Worm (Caenorhabditis elegans) whole organism, L2 larva: ENCODE measurements around the gene F44G4.1.

Experiments
- C34F6.9 ChIP-seq: fragments of 150-350 bp; optimal IDR thresholded peaks from 2 replicates; lab custom pipeline; 2014; ENCODE audit warnings: missing biosample characterization, missing genetic modification characterization
- R02D3.7 ChIP-seq: fragments of 150-350 bp; optimal IDR thresholded peaks from 2 replicates; lab custom pipeline; 2014; ENCODE audit warnings: missing biosample characterization, missing genetic modification characterization
- ZK546.5 ChIP-seq: sonication (generic microtip); optimal IDR thresholded peaks from 2 replicates; lab custom pipeline; 2017; ENCODE audit warnings: missing biosample characterization, missing genetic modification characterization
- alr-1 ChIP-seq: fragments of 150-350 bp; optimal IDR thresholded peaks from 2 replicates; lab custom pipeline; 2014; ENCODE audit warnings: missing biosample characterization, missing genetic modification characterization
- ama-1 ChIP-seq: fragments of 150-350 bp; optimal IDR thresholded peaks from 2 replicates; lab custom pipeline; 2018; ENCODE audit warnings: inconsistent platforms
- blmp-1 ChIP-seq: sonication (generic microtip); optimal IDR thresholded peaks from 2 replicates; lab custom pipeline; 2017; ENCODE audit warnings: missing genetic modification characterization, mild to moderate bottlenecking, missing compliant biosample characterization, antibody characterized with exemption, moderate library complexity; ENCODE audit not compliant: insufficient read depth
- ceh-82 ChIP-seq: fragments of 150-350 bp; optimal IDR thresholded peaks from 2 replicates; lab custom pipeline; 2014; ENCODE audit warnings: missing biosample characterization, missing genetic modification characterization
- dmd-4 ChIP-seq: sonication (generic microtip); optimal IDR thresholded peaks from 2 replicates; lab custom pipeline; 2017; ENCODE audit warnings: missing biosample characterization, missing genetic modification characterization
- egl-27 ChIP-seq: sonication (generic microtip); optimal IDR thresholded peaks from 3 replicates; lab custom pipeline; 2017; ENCODE audit warnings: missing biosample characterization, missing genetic modification reagents, missing genetic modification characterization
- elt-1 ChIP-seq: fragments of 150-350 bp; optimal IDR thresholded peaks from 2 replicates; lab custom pipeline; 2014; ENCODE audit warnings: missing biosample characterization, missing genetic modification characterization
- elt-3 ChIP-seq: sonication (generic microtip); optimal IDR thresholded peaks from 2 replicates; lab custom pipeline; 2017; ENCODE audit warnings: missing biosample characterization, missing genetic modification characterization
- fos-1 ChIP-seq: fragments of 150-350 bp; optimal IDR thresholded peaks from 2 replicates; lab custom pipeline; 2014; ENCODE audit warnings: missing biosample characterization, missing genetic modification characterization
- lin-11 ChIP-seq: fragments of 150-350 bp; sonication (generic microtip); optimal IDR thresholded peaks from 2 replicates; lab custom pipeline; 2014; ENCODE audit warnings: missing biosample characterization, missing genetic modification characterization, inconsistent platforms, mixed read lengths
- lin-13 ChIP-seq: fragments of 150-350 bp; optimal IDR thresholded peaks from 2 replicates; lab custom pipeline; 2014; ENCODE audit warnings: missing biosample characterization, missing genetic modification reagents, missing genetic modification characterization
- lin-39 ChIP-seq: fragments of 150-350 bp; optimal IDR thresholded peaks from 2 replicates; lab custom pipeline; 2014; ENCODE audit warnings: missing biosample characterization, missing genetic modification reagents, missing genetic modification characterization
- lsy-2 ChIP-seq, 2 experiments: fragments of 150-350 bp in 1 of 2; sonication (generic microtip) in 1 of 2; optimal IDR thresholded peaks; 2 replicates each; lab custom pipeline; 2014 to 2017; ENCODE audit warnings: missing biosample characterization in 2 of 2, missing genetic modification characterization in 2 of 2
- mab-5 ChIP-seq: fragments of 150-350 bp; optimal IDR thresholded peaks from 2 replicates; lab custom pipeline; 2014; ENCODE audit warnings: missing biosample characterization, missing genetic modification characterization
- mdl-1 ChIP-seq, 2 experiments: fragments of 150-350 bp in 1 of 2; sonication (generic microtip) in 1 of 2; optimal IDR thresholded peaks; 2 replicates each; lab custom pipeline; 2017; ENCODE audit warnings: missing biosample characterization in 2 of 2, missing genetic modification characterization in 2 of 2
- nhr-11 ChIP-seq: fragments of 150-350 bp; optimal IDR thresholded peaks from 2 replicates; lab custom pipeline; 2014; ENCODE audit warnings: missing biosample characterization, missing genetic modification characterization
- nhr-129 ChIP-seq: fragments of 150-350 bp; optimal IDR thresholded peaks from 2 replicates; lab custom pipeline; 2014; ENCODE audit warnings: missing biosample characterization, missing genetic modification characterization
- nhr-21 ChIP-seq: fragments of 150-350 bp; optimal IDR thresholded peaks from 2 replicates; lab custom pipeline; 2014; ENCODE audit warnings: missing biosample characterization, missing genetic modification characterization
- nhr-23 ChIP-seq: fragments of 150-350 bp; optimal IDR thresholded peaks from 2 replicates; lab custom pipeline; 2014; ENCODE audit warnings: missing biosample characterization, missing genetic modification reagents, missing genetic modification characterization
- nhr-77 ChIP-seq: fragments of 150-350 bp; optimal IDR thresholded peaks from 2 replicates; lab custom pipeline; 2014; ENCODE audit warnings: missing biosample characterization, missing genetic modification characterization
- peb-1 ChIP-seq: fragments of 150-350 bp; optimal IDR thresholded peaks from 2 replicates; lab custom pipeline; 2014; ENCODE audit warnings: missing biosample characterization, missing genetic modification characterization
- skn-1 ChIP-seq: sonication (generic microtip); optimal IDR thresholded peaks from 2 replicates; lab custom pipeline; 2017; ENCODE audit warnings: missing biosample characterization, missing genetic modification characterization
- sma-3 ChIP-seq: sonication (generic microtip); optimal IDR thresholded peaks from 2 replicates; lab custom pipeline; 2016; ENCODE audit warnings: missing genetic modification reagents, missing genetic modification characterization, missing compliant biosample characterization
- snpc-4 ChIP-seq: fragments of 150-350 bp; optimal IDR thresholded peaks from 2 replicates; lab custom pipeline; 2014; ENCODE audit warnings: missing biosample characterization, missing genetic modification characterization
- unc-39 ChIP-seq: fragments of 150-350 bp; optimal IDR thresholded peaks from 2 replicates; lab custom pipeline; 2014; ENCODE audit warnings: missing biosample characterization, missing genetic modification characterization
- unc-55 ChIP-seq: fragments of 150-350 bp; sonication (generic microtip); optimal IDR thresholded peaks from 3 replicates; lab custom pipeline; 2014; ENCODE audit warnings: missing biosample characterization, missing genetic modification reagents, missing genetic modification characterization
- ztf-11 ChIP-seq: sonication (generic microtip); optimal IDR thresholded peaks from 2 replicates; lab custom pipeline; 2017; ENCODE audit warnings: missing biosample characterization, missing genetic modification characterization

The F44G4.1 gene

ce11 chrII:8989444-8989843, 5.0 kb upstream of the F44G4.1 start, which contains the start of gene C18E9.9:
TSS of gene C18E9.9 (minus strand) at chrII:8989544.
- no peak for TF ChIP-seq nhr-21 (tag; lab: Kevin White, UChicago)
- TF ChIP-seq, all 48 proteins: peak for 0

DNA sequence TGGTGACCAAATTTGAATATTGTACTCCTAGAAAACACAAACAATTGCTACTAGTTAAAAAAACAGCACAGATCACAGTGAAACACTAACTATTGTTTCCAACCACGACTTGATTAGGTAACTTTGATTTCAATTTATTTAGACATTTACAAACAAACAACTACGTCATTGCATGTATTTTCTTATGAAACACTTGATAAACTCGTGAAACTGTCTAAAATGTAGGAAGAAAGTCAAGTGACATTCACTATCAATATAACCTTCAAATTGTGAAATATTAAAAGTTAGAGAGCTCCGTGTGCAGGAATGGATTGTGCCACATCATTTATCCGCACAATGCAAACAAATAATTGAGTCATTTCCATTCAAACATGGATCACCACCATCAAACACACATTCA, 4.2 kb upstream of the F44G4.1 start:
- TF ChIP-seq unc-39 (tag; lab: Kevin White, UChicago) (no peak), skn-1 (tag; lab: Kevin White, UChicago) (no peak), C34F6.9 (no peak), alr-1 (tag; lab: Kevin White, UChicago) (no peak), elt-1 (tag; lab: Kevin White, UChicago) (no peak), nhr-11 (tag; lab: Kevin White, UChicago) (no peak), mab-5 (tag; lab: Kevin White, UChicago) (no peak), ceh-82 (tag; lab: Kevin White, UChicago) (no peak), snpc-4 (tag; lab: Kevin White, UChicago) (no peak)
- TF ChIP-seq, all 48 proteins: peak for 0

- TF ChIP-seq fos-1 (tag; lab: Kevin White, UChicago) (peak; percentile 91), lin-39 (no peak)
These were observed 2.8 kb upstream of the F44G4.1 start for ce11 chrII:8991602-8992001.

- TF ChIP-seq lin-13 (GFP tag; lab: Kevin White, UChicago) (no peak), nhr-21 (tag; lab: Kevin White, UChicago) (no peak), unc-55 (GFP tag; lab: Kevin White, UChicago) (peak; percentile 52), C34F6.9 (peak; percentile 18), egl-27 (tag; lab: Kevin White, UChicago) (no peak), lin-39 (no peak), sma-3 (no peak), unc-39 (tag; lab: Kevin White, UChicago) (no peak), mdl-1 (tag; optimal IDR thresholded peaks at IDR 0.05; lab: Kevin White, UChicago) (no peak), dmd-4 (tag; lab: Kevin White, UChicago) (no peak), lsy-2 (tag; optimal IDR thresholded peaks at IDR 0.05; lab: Kevin White, UChicago) (peak; percentile 33 to 96), lin-11 (tag; lab: Kevin White, UChicago) (no peak), ceh-82 (tag; lab: Kevin White, UChicago) (no peak), R02D3.7 (tag; lab: Kevin White, UChicago) (no peak)
These were observed 1.7 kb upstream of the F44G4.1 start, which contains the start of gene ooc-5 for ce11 chrII:8992780-8993179. TSS of gene ooc-5 (plus strand) at chrII:8993160.

- no peak for TF ChIP-seq peb-1 (tag; lab: Kevin White, UChicago)
- TF ChIP-seq elt-3 (tag; lab: Kevin White, UChicago): no peak
- TF ChIP-seq elt-1 (tag; lab: Kevin White, UChicago): no peak
- no peak for TF ChIP-seq nhr-23 (tag; lab: Kevin White, UChicago)
- no peak for TF ChIP-seq ztf-11 (tag; lab: Kevin White, UChicago)
- no peak for TF ChIP-seq nhr-77
- TF ChIP-seq blmp-1 (tag; lab: Kevin White, UChicago): no peak
- no peak for TF ChIP-seq C34F6.9
- no peak for TF ChIP-seq sma-3
These were observed 1.6 kb downstream of the F44G4.1 start, which contains the start of gene ndub-2 for ce11 chrII:8996064-8996463. TSS of gene ndub-2 (plus strand) at chrII:8996364.

DNA sequence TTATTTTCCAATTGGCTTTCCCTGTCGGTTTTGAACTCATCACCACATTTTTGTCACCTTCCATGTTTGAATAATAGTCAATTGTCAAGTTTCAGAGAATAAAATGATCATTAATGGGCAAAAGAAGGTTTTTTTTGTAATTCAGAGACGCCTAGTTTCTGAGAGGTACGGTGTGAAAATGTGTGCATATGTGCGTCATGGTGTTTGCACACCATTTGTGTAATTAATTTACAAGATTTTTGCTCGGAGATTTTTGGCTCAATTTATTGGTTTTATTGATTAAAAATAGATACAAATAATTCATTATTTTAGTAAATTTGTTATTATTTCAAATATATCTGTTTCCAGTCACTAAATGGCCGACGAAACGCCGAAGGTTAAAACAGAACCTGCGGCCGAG, 3.0 kb downstream of the F44G4.1 start, which contains the start of the genes F44G4.3 and tdp-1:
Gene F44G4.3 (minus strand): TSS at position 184 of the 400 bp plus-strand sequence.
Gene tdp-1 (plus strand): TSS at position 347 of the 400 bp plus-strand sequence.
- no peak for TF ChIP-seq ama-1
- TF ChIP-seq unc-55 (GFP tag; lab: Kevin White, UChicago): peak; percentile 68
- no peak for TF ChIP-seq ceh-82 (tag; lab: Kevin White, UChicago)
- TF ChIP-seq nhr-129 (tag; lab: Kevin White, UChicago): peak; percentile 18
- TF ChIP-seq elt-1 (tag; lab: Kevin White, UChicago): no peak
- TF ChIP-seq lsy-2 (tag; optimal IDR thresholded peaks at IDR 0.05; lab: Kevin White, UChicago): peak; percentile 55 to 94
- peak; percentile 67 for TF ChIP-seq C34F6.9
- no peak for TF ChIP-seq ZK546.5 (tag; lab: Kevin White, UChicago)
- no peak for TF ChIP-seq alr-1 (tag; lab: Kevin White, UChicago)
